Fruit fly (Drosophila melanogaster) whole organism, pupa: ENCODE data around the gene lilli.

Experiments
- CG10348 ChIP-seq: fragments of 200-800 bp; sonication (Bioruptor generic); IDR thresholded peaks from 2 replicates; pipeline ENCODE4 v1.3.6; 2022; ENCODE audit warnings: missing biosample characterization, missing genetic modification characterization
- CG12605 ChIP-seq: fragments of 200-800 bp; sonication (Bioruptor generic); IDR thresholded peaks from 2 replicates; pipeline ENCODE4 v1.3.6; 2022; ENCODE audit warnings: missing biosample characterization, missing genetic modification characterization
- CG13204 ChIP-seq: fragments of 200-800 bp; sonication (Bioruptor generic); optimal IDR thresholded peaks from 2 replicates; lab custom pipeline; 2018; ENCODE audit warnings: missing biosample characterization, mild to moderate bottlenecking, missing genetic modification characterization, moderate library complexity
- CG14655 ChIP-seq: fragments of 200-800 bp; sonication (Bioruptor generic); optimal IDR thresholded peaks from 3 replicates; lab custom pipeline; 2017; ENCODE audit warnings: mild to moderate bottlenecking, missing biosample characterization, missing genetic modification reagents, missing genetic modification characterization
- CG15710 ChIP-seq: fragments of 200-800 bp; sonication (Bioruptor generic); optimal IDR thresholded peaks from 2 replicates; lab custom pipeline; 2018; ENCODE audit warnings: missing biosample characterization, mild to moderate bottlenecking, missing genetic modification characterization, moderate library complexity
- CG17806 ChIP-seq: fragments of 200-800 bp; sonication (Bioruptor generic); optimal IDR thresholded peaks from 2 replicates; lab custom pipeline; 2018; ENCODE audit warnings: missing biosample characterization, mild to moderate bottlenecking, missing genetic modification characterization, moderate library complexity
- CG32121 ChIP-seq: fragments of 200-800 bp; sonication (Bioruptor generic); IDR thresholded peaks from 2 replicates; pipeline ENCODE4 v1.3.6; 2022; ENCODE audit warnings: missing biosample characterization, missing genetic modification characterization
- CG34367 ChIP-seq: fragments of 200-800 bp; sonication (Bioruptor generic); optimal IDR thresholded peaks from 2 replicates; lab custom pipeline; 2018; ENCODE audit warnings: missing biosample characterization, mild to moderate bottlenecking, missing genetic modification characterization
- CG4496 ChIP-seq: fragments of 200-800 bp; sonication (Bioruptor generic); IDR thresholded peaks from 3 replicates; pipeline ENCODE4 v1.3.6; 2022; ENCODE audit warnings: missing biosample characterization, missing genetic modification characterization
- CG8159 ChIP-seq: fragments of 200-800 bp; sonication (Bioruptor generic); optimal IDR thresholded peaks from 3 replicates; lab custom pipeline; 2018; ENCODE audit warnings: missing biosample characterization, mild to moderate bottlenecking, missing genetic modification characterization, moderate library complexity
- CG8301 ChIP-seq: fragments of 200-800 bp; sonication (Bioruptor generic); optimal IDR thresholded peaks from 2 replicates; lab custom pipeline; 2018; ENCODE audit warnings: missing biosample characterization, mild to moderate bottlenecking, missing genetic modification characterization
- CG9948 ChIP-seq: fragments of 200-800 bp; sonication (Bioruptor generic); optimal IDR thresholded peaks from 2 replicates; lab custom pipeline; 2018; ENCODE audit warnings: missing biosample characterization, mild to moderate bottlenecking, missing genetic modification characterization, moderate library complexity
- D1 ChIP-seq: fragments of 200-800 bp; sonication (Bioruptor generic); optimal IDR thresholded peaks from 2 replicates; lab custom pipeline; 2018; ENCODE audit warnings: missing biosample characterization, mild to moderate bottlenecking, missing genetic modification characterization, moderate library complexity
- EcR ChIP-seq: fragments of 200-800 bp; sonication (Bioruptor generic); optimal IDR thresholded peaks from 3 replicates; lab custom pipeline; 2019; ENCODE audit warnings: missing biosample characterization, missing genetic modification characterization, mild to moderate bottlenecking, moderate library complexity, missing genetic modification reagents
- Ets98B ChIP-seq: fragments of 200-800 bp; sonication (Bioruptor generic); IDR thresholded peaks from 2 replicates; pipeline ENCODE4 v1.3.6; 2022; ENCODE audit warnings: missing biosample characterization, missing genetic modification characterization
- Pif1A ChIP-seq: fragments of 200-800 bp; sonication (Bioruptor generic); optimal IDR thresholded peaks from 3 replicates; lab custom pipeline; 2016; ENCODE audit warnings: missing biosample characterization, missing genetic modification characterization
- Pif1B ChIP-seq: fragments of 200-800 bp; sonication (Bioruptor generic); optimal IDR thresholded peaks from 3 replicates; lab custom pipeline; 2016; ENCODE audit warnings: missing biosample characterization, missing genetic modification characterization
- Snoo ChIP-seq: fragments of 200-800 bp; sonication (Bioruptor generic); optimal IDR thresholded peaks from 3 replicates; lab custom pipeline; 2017; ENCODE audit warnings: missing biosample characterization, mild to moderate bottlenecking, missing genetic modification characterization, inconsistent platforms
- fd96Ca ChIP-seq: fragments of 200-800 bp; sonication (Bioruptor generic); IDR thresholded peaks from 3 replicates; pipeline ENCODE4 v1.3.6; 2022; ENCODE audit warnings: missing biosample characterization, missing genetic modification characterization
- gl ChIP-seq: fragments of 200-800 bp; sonication (Bioruptor generic); optimal IDR thresholded peaks from 2 replicates; lab custom pipeline; 2018; ENCODE audit warnings: missing biosample characterization, mild to moderate bottlenecking, missing genetic modification characterization
- rn ChIP-seq: fragments of 200-800 bp; sonication (Bioruptor generic); IDR thresholded peaks from 2 replicates; pipeline ENCODE4 v1.3.6; 2022; ENCODE audit warnings: missing biosample characterization, missing genetic modification characterization

Gene lilli

DNA sequence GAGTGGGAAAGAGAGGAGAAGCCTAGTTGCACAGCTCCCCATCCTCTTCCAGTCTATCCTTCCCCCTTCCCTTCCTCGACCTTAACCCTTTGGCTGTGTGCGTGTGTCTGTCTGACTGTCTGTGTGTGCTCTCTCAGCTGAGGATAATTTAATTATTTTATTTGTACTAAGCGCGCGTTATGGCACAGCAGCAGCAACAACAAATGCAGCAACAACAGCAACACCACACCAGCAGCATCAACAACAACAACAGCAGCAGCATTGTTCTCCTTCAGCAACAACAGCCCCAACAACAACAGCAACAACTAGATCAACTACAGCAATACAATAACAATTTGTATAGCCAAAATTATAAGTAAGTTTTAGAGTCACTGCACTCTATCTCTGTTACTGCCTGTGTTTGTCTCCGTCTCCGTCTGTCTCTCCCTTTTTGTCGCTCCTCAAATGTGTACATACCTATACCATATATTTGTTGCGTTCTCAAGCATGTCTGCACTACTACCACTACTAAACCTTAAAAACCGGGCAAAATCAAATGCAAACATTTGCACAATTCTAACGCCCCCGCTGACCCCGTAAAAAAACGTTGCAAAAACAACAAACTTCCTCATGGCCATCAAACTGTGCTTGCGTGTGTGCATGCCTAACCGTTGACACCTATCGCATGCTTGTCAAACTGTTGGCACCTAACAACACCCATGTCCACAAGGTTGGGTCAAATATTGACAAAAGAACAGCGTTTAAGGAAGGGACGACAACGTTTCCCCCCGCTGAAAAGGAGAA is 59.9 kb downstream of the lilli start:
- no peak for TF ChIP-seq CG13204 (GFP tag; lab: Kevin White, UChicago)
- no peak for TF ChIP-seq D1 (tag; lab: Kevin White, UChicago)
- no peak for TF ChIP-seq CG8159 (tag; lab: Kevin White, UChicago)
- no peak for TF ChIP-seq CG17806
- no peak for TF ChIP-seq CG34367 (tag; lab: Kevin White, UChicago)
- no peak for TF ChIP-seq CG15710 (tag; lab: Kevin White, UChicago)
- no peak for TF ChIP-seq EcR (GFP tag; lab: Kevin White, UChicago)
- TF ChIP-seq CG8301 (tag; lab: Kevin White, UChicago), result no peak
- TF ChIP-seq Ets98B, result no peak
- TF ChIP-seq gl (tag; lab: Kevin White, UChicago), result no peak

DNA sequence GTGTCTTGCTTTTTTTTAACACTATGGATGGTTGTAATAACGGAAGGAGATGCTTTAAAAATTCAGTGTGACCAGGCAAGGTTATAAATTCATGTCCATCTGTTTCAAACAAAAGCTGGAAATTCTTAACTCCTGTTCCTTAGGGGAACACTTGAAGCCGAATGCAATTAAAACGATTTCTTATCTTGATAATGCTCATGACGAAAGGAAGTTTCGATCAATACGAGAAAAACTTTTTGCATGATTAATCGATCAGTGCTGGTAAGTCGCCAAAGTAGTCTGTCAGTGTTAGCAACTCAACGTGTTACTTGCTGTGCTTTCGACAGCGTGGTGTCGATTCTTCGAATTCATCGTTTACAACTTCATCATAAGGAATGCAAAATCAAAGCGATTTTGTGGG is 68.7 kb downstream of the lilli start, which contains the start of gene Rbp9:
TSS of gene Rbp9 (plus strand) at position 291 of the 400 bp plus-strand sequence.
- TF ChIP-seq rn (GFP tag; lab: Robert Waterston, UW) (no peak), fd96Ca (GFP tag; lab: Robert Waterston, UW) (no peak), EcR (GFP tag; lab: Kevin White, UChicago) (no peak), CG4496 (no peak), CG8301 (tag; lab: Kevin White, UChicago) (no peak), CG34367 (tag; lab: Kevin White, UChicago) (no peak), CG17806 (no peak), CG15710 (tag; lab: Kevin White, UChicago) (no peak)

DNA sequence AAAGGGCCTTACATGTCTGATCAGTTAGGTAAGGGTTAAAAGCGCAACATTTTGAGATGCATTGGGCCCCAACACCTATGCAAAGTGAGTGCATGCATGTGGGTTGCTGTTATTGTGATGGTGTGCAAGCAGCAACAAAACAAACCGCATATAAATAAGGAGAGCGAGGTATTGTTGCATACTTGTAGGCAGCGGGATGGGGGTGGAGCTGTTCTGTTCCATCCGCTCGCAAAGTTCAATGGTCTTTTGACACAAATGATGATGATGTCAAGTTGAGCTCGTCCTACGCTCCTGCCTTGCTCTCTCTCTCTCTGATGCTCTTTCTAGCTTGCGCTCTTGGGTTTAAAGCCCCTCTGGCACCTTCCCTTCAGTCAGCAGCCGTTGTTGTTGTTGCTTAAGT is 69.9 kb downstream of the lilli start:
- TF ChIP-seq Ets98B, result no peak
- no peak for TF ChIP-seq CG9948 (tag; lab: Kevin White, UChicago)
- TF ChIP-seq CG4496, result peak; percentile 66; the same call in 2 of the 3 replicates
- TF ChIP-seq CG13204 (GFP tag; lab: Kevin White, UChicago), result peak; percentile 18
- TF ChIP-seq EcR (GFP tag; lab: Kevin White, UChicago), result peak; percentile 97
- peak; percentile 19 for TF ChIP-seq Snoo (tag; lab: Kevin White, UChicago)
- peak; percentile 38; the same call in 1 of the 3 replicates for TF ChIP-seq fd96Ca (GFP tag; lab: Robert Waterston, UW)

DNA sequence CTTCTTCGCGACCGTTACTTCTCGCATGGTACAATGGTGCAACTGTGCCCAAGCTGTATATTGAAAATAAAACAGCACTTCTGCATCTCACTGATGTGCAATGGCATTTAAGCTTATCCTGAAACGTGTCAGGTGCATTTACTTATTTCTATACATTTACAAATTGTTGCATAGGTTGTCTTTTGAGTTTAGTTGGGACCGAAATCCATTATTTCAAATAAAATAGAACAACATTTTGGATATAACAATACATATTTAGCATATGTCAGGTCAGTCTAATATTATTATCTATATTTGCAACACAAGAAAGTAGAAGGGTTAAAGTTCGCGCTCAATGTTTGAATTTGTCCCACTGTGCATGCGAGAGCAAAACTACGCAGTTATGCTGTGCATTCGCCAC is 70.6 kb downstream of the lilli start:
- TF ChIP-seq Pif1B (GFP tag; lab: Kevin White, UChicago) (no peak), CG14655 (GFP tag; lab: Kevin White, UChicago) (peak; percentile 77), CG8301 (tag; lab: Kevin White, UChicago) (peak; percentile 65), CG10348 (GFP tag; lab: Robert Waterston, UW) (no peak), CG34367 (tag; lab: Kevin White, UChicago) (peak; percentile 57), CG17806 (peak; percentile 52), fd96Ca (GFP tag; lab: Robert Waterston, UW) (0 out of 3 replicates have a peak, but pooled peaks have one; percentile 28), D1 (tag; lab: Kevin White, UChicago) (peak; percentile 1), Pif1A (peak; percentile 56), CG13204 (GFP tag; lab: Kevin White, UChicago) (no peak), CG12605 (GFP tag; lab: Robert Waterston, UW) (no peak), CG15710 (tag; lab: Kevin White, UChicago) (peak; percentile 62), CG9948 (tag; lab: Kevin White, UChicago) (peak; percentile 67), EcR (GFP tag; lab: Kevin White, UChicago) (no peak), gl (tag; lab: Kevin White, UChicago) (no peak), Snoo (tag; lab: Kevin White, UChicago) (no peak), Ets98B (no peak), CG4496 (no peak), CG8159 (tag; lab: Kevin White, UChicago) (peak; percentile 74), rn (GFP tag; lab: Robert Waterston, UW) (no peak), CG32121 (GFP tag; lab: Robert Waterston, UW) (no peak)
- TF ChIP-seq, all 21 proteins: peak for 10

DNA sequence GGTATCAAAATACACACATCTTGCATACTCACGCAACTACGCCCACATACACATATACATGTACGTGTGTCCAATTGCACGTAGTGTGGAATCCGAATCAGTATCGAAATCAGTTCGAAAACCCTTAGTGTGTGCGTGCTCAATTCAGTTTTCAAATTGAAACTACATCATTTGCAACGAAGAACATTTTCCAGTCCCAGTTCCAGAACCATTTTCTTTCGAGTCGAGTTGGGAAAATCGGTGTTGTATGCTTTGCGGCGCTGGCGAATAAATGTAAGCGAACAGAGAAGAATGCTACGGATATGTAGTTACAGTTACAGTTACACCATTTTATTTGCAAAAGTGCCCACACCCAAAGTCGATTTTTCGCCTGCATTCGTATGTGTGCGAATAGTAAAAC is 71.3 kb downstream of the lilli start:
- TF ChIP-seq Ets98B, result no peak
- no peak for TF ChIP-seq CG13204 (GFP tag; lab: Kevin White, UChicago)
- no peak for TF ChIP-seq CG17806
- TF ChIP-seq CG34367 (tag; lab: Kevin White, UChicago), result no peak
- TF ChIP-seq D1 (tag; lab: Kevin White, UChicago), result no peak
- no peak for TF ChIP-seq CG15710 (tag; lab: Kevin White, UChicago)

DNA sequence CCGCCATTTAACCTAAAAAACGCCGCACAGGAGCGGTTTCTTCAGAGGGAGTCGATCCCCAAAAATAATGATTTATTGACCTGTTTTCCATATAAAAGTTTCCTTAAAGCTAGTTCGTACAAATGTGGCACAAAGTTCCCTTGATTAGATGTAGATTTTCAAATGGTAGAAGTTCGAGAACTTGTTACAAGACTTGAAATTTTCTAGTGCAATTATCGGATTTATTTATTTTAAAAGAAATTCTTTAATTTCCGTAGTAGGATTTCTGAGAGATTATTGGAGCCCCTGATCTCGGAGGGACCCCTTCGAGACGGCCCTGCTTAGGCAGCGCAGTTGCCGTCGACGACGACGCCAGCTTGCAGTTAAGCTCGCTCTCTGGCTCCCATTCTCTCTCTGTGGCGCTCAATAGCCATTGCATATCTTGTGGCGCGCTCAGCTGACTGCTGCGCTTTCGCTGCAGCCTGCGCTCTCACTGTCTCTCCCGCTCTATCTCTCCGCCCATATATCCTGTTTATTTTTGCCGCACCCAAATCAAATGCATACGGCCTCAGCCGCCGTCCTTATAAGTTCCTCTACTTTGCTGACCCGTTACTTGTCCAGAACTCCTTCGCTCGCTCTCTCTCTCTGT is 71.9 kb downstream of the lilli start:
- TF ChIP-seq CG17806 (peak; percentile 84), CG32121 (GFP tag; lab: Robert Waterston, UW) (peak; percentile 83), Ets98B (peak; percentile 80), gl (tag; lab: Kevin White, UChicago) (peak; percentile 14), D1 (tag; lab: Kevin White, UChicago) (peak; percentile 34), rn (GFP tag; lab: Robert Waterston, UW) (peak; percentile 77), CG8301 (tag; lab: Kevin White, UChicago) (peak; percentile 80), CG12605 (GFP tag; lab: Robert Waterston, UW) (peak; percentile 54), CG4496 (peak; percentile 86), CG14655 (GFP tag; lab: Kevin White, UChicago) (peak; percentile 92), EcR (GFP tag; lab: Kevin White, UChicago) (no peak), Pif1B (GFP tag; lab: Kevin White, UChicago) (peak; percentile 82), Pif1A (peak; percentile 89), CG10348 (GFP tag; lab: Robert Waterston, UW) (peak; percentile 77), CG8159 (tag; lab: Kevin White, UChicago) (peak; percentile 93), Snoo (tag; lab: Kevin White, UChicago) (peak; percentile 94), fd96Ca (GFP tag; lab: Robert Waterston, UW) (peak; percentile 85), CG34367 (tag; lab: Kevin White, UChicago) (peak; percentile 74), CG13204 (GFP tag; lab: Kevin White, UChicago) (peak; percentile 48), CG15710 (tag; lab: Kevin White, UChicago) (peak; percentile 91), CG9948 (tag; lab: Kevin White, UChicago) (peak; percentile 87)
